Fruit fly (Drosophila melanogaster): ENCODE measurements around the gene CG7377.

DNA sequence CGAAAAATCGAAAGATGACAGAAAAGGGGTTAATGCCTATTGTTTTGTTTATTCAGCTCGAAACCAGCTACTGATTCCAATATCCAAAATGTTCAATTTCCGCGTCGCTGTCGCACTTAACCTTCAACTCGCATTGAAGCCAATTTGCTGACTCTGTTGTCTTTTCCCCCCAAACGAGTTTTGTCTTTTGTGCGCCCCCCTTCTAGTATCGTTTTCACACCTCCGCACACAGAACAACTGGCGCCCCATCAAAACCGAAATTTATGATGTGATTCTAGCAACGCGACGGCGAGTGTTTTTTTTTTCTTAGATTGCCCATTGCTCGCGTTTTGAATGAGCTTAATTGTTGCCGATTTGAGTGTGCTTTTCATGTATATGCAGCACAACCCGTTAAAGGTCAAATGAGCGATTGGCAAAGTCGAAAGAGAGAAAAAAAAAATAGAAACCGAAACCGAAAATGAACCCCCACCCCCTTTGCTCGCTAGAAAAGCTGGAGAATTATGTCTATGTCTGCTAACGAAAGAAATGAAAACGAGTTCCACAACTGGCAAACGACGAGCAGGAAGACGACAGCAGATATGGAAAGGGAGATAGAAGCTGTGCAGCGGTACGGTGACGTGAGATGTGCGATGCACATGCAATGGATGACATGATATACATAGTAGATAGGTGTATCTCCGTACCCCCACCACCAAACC is 39.0 kb upstream of the CG7377 start:
- TF ChIP-seq pan (optimal IDR thresholded peaks at IDR 0.05) (no peak), Dfd (GFP tag; optimal IDR thresholded peaks at IDR 0.05) (no peak), CG9705 (GFP tag; optimal IDR thresholded peaks at IDR 0.05) (no peak), Sp1 (GFP tag; optimal IDR thresholded peaks at IDR 0.05) (no peak), jim (GFP tag; optimal IDR thresholded peaks at IDR 0.05) (no peak), lola (GFP tag; optimal IDR thresholded peaks at IDR 0.05) (no peak), dl (GFP tag; optimal IDR thresholded peaks at IDR 0.05; ENCODE audit: insufficient read depth in 1 of 2, partially characterized antibody in 2 of 2) (no peak), Hr83 (GFP tag; optimal IDR thresholded peaks at IDR 0.05; ENCODE audit: poor library complexity, severe bottlenecking) (no peak), OdsH (GFP tag; optimal IDR thresholded peaks at IDR 0.05) (no peak), rgr (GFP tag; optimal IDR thresholded peaks at IDR 0.05) (no peak), Myc (optimal IDR thresholded peaks at IDR 0.05) (no peak), fru (GFP tag; optimal IDR thresholded peaks at IDR 0.05) (no peak), foxo (GFP tag; optimal IDR thresholded peaks at IDR 0.05) (no peak), Abd-B (GFP tag; optimal IDR thresholded peaks at IDR 0.05) (no peak)
